Worm (Caenorhabditis elegans) whole organism, L4 larva: ENCODE measurements around the gene F16G10.11.

Experiments used
- T20F7.1 ChIP-seq: fragments of 200-800 bp; sonication (Bioruptor generic); optimal IDR thresholded peaks from 2 replicates; lab custom pipeline; 2018; ENCODE audit warnings: mild to moderate bottlenecking, missing genetic modification characterization, missing compliant biosample characterization
- Y75B8A.6 ChIP-seq: fragments of 200-800 bp; sonication (Bioruptor generic); IDR thresholded peaks from 2 replicates; pipeline ENCODE4 v1.3.6; 2022; ENCODE audit warnings: missing genetic modification reagents, missing genetic modification characterization, missing compliant biosample characterization
- ZK337.2 ChIP-seq: fragments of 200-800 bp; sonication (Bioruptor generic); IDR thresholded peaks from 2 replicates; pipeline ENCODE4 v1.3.6; 2022; ENCODE audit warnings: missing genetic modification reagents, missing genetic modification characterization, missing compliant biosample characterization
- arid-1 ChIP-seq: fragments of 200-800 bp; sonication (Bioruptor generic); conservative IDR thresholded peaks from 2 replicates; pipeline ENCODE4 v1.3.6; 2022; ENCODE audit warnings: missing genetic modification reagents, missing genetic modification characterization, missing compliant biosample characterization
- attf-4 ChIP-seq: sonication (generic microtip); optimal IDR thresholded peaks from 3 replicates; lab custom pipeline; 2017; ENCODE audit warnings: missing biosample characterization, missing genetic modification characterization
- ceh-62 ChIP-seq: sonication (generic microtip); optimal IDR thresholded peaks from 2 replicates; lab custom pipeline; 2017; ENCODE audit warnings: missing biosample characterization, missing genetic modification characterization
- ceh-82 ChIP-seq: sonication (generic microtip); optimal IDR thresholded peaks from 2 replicates; lab custom pipeline; 2017; ENCODE audit warnings: missing biosample characterization, missing genetic modification characterization
- ctbp-1 ChIP-seq: fragments of 200-800 bp; sonication (Bioruptor generic); IDR thresholded peaks from 2 replicates; pipeline ENCODE4 v1.3.6; 2022; ENCODE audit warnings: missing genetic modification reagents, missing genetic modification characterization, missing compliant biosample characterization
- daf-16 ChIP-seq, 3 experiments: sonication (generic microtip); optimal IDR thresholded peaks; 2 replicates each; lab custom pipeline; 2016 to 2017; ENCODE audit warnings: missing genetic modification characterization in 3 of 3, missing genetic modification reagents in 3 of 3, mild to moderate bottlenecking in 2 of 3, missing compliant biosample characterization in 2 of 3, missing biosample characterization in 1 of 3, moderate library complexity in 1 of 3
- daf-19 ChIP-seq: fragments of 200-800 bp; sonication (Bioruptor generic); conservative IDR thresholded peaks from 2 replicates; pipeline ENCODE4 v1.3.6; 2022; ENCODE audit warnings: missing genetic modification characterization, missing compliant biosample characterization
- daf-8 ChIP-seq: fragments of 200-800 bp; sonication (Bioruptor generic); IDR thresholded peaks from 2 replicates; pipeline ENCODE4 v1.3.6; 2022; ENCODE audit warnings: missing genetic modification characterization, missing compliant biosample characterization
- dmd-6 ChIP-seq: fragments of 200-800 bp; sonication (Bioruptor generic); IDR thresholded peaks from 2 replicates; pipeline ENCODE4 v1.3.6; 2022; ENCODE audit warnings: missing genetic modification reagents, missing genetic modification characterization, missing compliant biosample characterization
- dve-1 ChIP-seq: sonication (generic microtip); optimal IDR thresholded peaks from 2 replicates; lab custom pipeline; 2017; ENCODE audit warnings: antibody characterized with exemption, mild to moderate bottlenecking, missing genetic modification characterization, missing compliant biosample characterization; ENCODE audit not compliant: insufficient read depth
- gei-8 ChIP-seq: fragments of 200-800 bp; sonication (Bioruptor generic); optimal IDR thresholded peaks from 2 replicates; lab custom pipeline; 2018; ENCODE audit warnings: mild to moderate bottlenecking, missing genetic modification characterization, missing compliant biosample characterization
- hlh-11 ChIP-seq: fragments of 200-800 bp; sonication (Bioruptor generic); optimal IDR thresholded peaks from 2 replicates; lab custom pipeline; 2018; ENCODE audit warnings: mild to moderate bottlenecking, missing genetic modification characterization, missing compliant biosample characterization
- hlh-30 ChIP-seq: sonication (generic microtip); optimal IDR thresholded peaks from 2 replicates; lab custom pipeline; 2017; ENCODE audit warnings: antibody characterized with exemption, mild to moderate bottlenecking, missing genetic modification characterization, missing compliant biosample characterization; ENCODE audit not compliant: insufficient read depth
- lir-3 ChIP-seq: sonication (generic microtip); optimal IDR thresholded peaks from 2 replicates; lab custom pipeline; 2016; ENCODE audit warnings: mild to moderate bottlenecking, missing genetic modification characterization, missing compliant biosample characterization
- lsy-2 ChIP-seq, 2 experiments: fragments of 150-350 bp in 1 of 2; sonication (generic microtip) in 1 of 2; optimal IDR thresholded peaks; 2 replicates each; lab custom pipeline; 2014 to 2017; ENCODE audit warnings: missing biosample characterization in 2 of 2, missing genetic modification characterization in 2 of 2
- mep-1 ChIP-seq: fragments of 150-350 bp; sonication (generic microtip); optimal IDR thresholded peaks from 3 replicates; lab custom pipeline; 2014; ENCODE audit warnings: missing biosample characterization, missing genetic modification characterization
- mes-2 ChIP-seq: sonication (generic microtip); optimal IDR thresholded peaks from 2 replicates; lab custom pipeline; 2016; ENCODE audit warnings: missing genotype, mild to moderate bottlenecking, missing genetic modification characterization, missing compliant biosample characterization; ENCODE audit not compliant: poor library complexity, severe bottlenecking
- mxl-2 ChIP-seq: fragments of 200-800 bp; sonication (Bioruptor generic); conservative IDR thresholded peaks from 2 replicates; pipeline ENCODE4 v1.3.6; 2022; ENCODE audit warnings: missing genetic modification reagents, missing genetic modification characterization, missing compliant biosample characterization
- nhr-11 ChIP-seq: fragments of 150-350 bp; optimal IDR thresholded peaks from 2 replicates; lab custom pipeline; 2014; ENCODE audit warnings: missing biosample characterization, missing genetic modification characterization
- nhr-25 ChIP-seq: sonication (generic microtip); optimal IDR thresholded peaks from 2 replicates; lab custom pipeline; 2017; ENCODE audit warnings: missing genetic modification characterization, mild to moderate bottlenecking, missing compliant biosample characterization, antibody characterized with exemption, moderate library complexity, borderline replicate concordance; ENCODE audit not compliant: insufficient read depth
- nhr-42 ChIP-seq: fragments of 200-800 bp; sonication (Bioruptor generic); IDR thresholded peaks from 2 replicates; pipeline ENCODE4 v1.3.6; 2022; ENCODE audit warnings: missing genetic modification characterization, missing compliant biosample characterization
- nhr-76 ChIP-seq: fragments of 150-350 bp; optimal IDR thresholded peaks from 2 replicates; lab custom pipeline; 2014; ENCODE audit warnings: missing biosample characterization, missing genetic modification characterization
- nhr-77 ChIP-seq: fragments of 150-350 bp; optimal IDR thresholded peaks from 2 replicates; lab custom pipeline; 2014; ENCODE audit warnings: missing biosample characterization, missing genetic modification characterization
- php-3 ChIP-seq: fragments of 200-800 bp; sonication (Bioruptor generic); IDR thresholded peaks from 2 replicates; pipeline ENCODE4 v1.3.6; 2022; ENCODE audit warnings: missing genetic modification reagents, missing genetic modification characterization, missing compliant biosample characterization
- spr-1 ChIP-seq: sonication (generic microtip); optimal IDR thresholded peaks from 2 replicates; lab custom pipeline; 2016; ENCODE audit warnings: mild to moderate bottlenecking, missing genetic modification characterization, missing compliant biosample characterization
- tag-97 ChIP-seq: fragments of 200-800 bp; sonication (Bioruptor generic); IDR thresholded peaks from 2 replicates; pipeline ENCODE4 v1.3.6; 2022; ENCODE audit warnings: missing genetic modification characterization, missing compliant biosample characterization
- tra-1 ChIP-seq: fragments of 200-800 bp; sonication (Bioruptor generic); IDR thresholded peaks from 2 replicates; pipeline ENCODE4 v1.3.6; 2022; ENCODE audit warnings: missing genetic modification reagents, missing genetic modification characterization, missing compliant biosample characterization
- zag-1 ChIP-seq: fragments of 150-350 bp; optimal IDR thresholded peaks from 2 replicates; lab custom pipeline; 2014; ENCODE audit warnings: missing biosample characterization, missing genetic modification characterization
- zip-11 ChIP-seq: fragments of 200-800 bp; sonication (Bioruptor generic); IDR thresholded peaks from 2 replicates; pipeline ENCODE4 v1.3.6; 2022; ENCODE audit warnings: missing genetic modification characterization, missing compliant biosample characterization
- ztf-11 ChIP-seq: fragments of 150-350 bp; optimal IDR thresholded peaks from 2 replicates; lab custom pipeline; 2014; ENCODE audit warnings: missing biosample characterization, missing genetic modification characterization

Gene F16G10.11

DNA sequence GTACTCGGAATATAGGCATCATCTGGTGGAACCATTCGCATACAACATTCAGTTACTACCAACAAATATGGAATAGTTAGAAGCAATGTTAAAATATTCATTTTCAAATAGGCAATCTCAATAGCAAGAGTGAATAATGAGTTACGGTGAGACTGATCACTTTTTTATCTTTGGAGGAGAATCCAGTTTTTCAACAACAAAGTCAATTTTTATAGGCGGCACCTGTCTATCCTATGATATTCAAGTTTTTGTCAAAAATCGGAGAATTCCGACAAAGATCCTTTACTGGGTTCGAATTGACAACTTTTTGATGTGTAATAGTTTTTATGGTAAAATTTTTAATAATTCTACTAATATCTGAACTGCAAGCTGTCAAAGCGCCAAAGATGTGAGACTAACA is at the start of gene F16G10.11:
TSS of gene F16G10.11 (minus strand) at position 101 of the 400 bp plus-strand sequence.
- TF ChIP-seq daf-16 (GFP tag; optimal IDR thresholded peaks at IDR 0.05; lab: Kevin White, UChicago) (no peak), daf-16 (tag; optimal IDR thresholded peaks at IDR 0.05; lab: Kevin White, UChicago) (no peak), nhr-77 (tag; lab: Kevin White, UChicago) (no peak), arid-1 (no peak), hlh-30 (no peak), mxl-2 (no peak)

DNA sequence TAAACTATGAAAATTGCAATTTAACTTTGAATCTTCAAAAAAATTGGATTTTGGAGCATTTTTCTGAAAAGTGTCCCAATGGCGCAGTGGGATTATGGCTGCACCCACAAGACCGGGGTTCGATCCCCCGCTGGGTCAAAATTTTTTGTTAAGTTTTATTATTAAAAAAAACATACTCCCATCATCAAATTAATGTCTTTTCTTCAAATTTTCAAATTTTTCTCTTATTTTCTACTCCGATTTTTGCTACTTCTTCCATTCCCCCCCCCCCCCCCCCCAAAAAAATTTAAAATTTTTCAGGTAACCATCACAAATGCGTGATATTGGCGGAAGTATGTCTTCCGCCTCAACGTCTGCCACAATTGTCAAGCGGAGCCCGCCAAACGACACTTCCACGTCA is 49.3 kb upstream of the F16G10.11 start, which contains the start of gene vab-19:
TSS of gene vab-19 (plus strand) at position 301 of the 400 bp plus-strand sequence.
- no peak for TF ChIP-seq Y75B8A.6 (GFP tag; lab: Robert Waterston, UW)
- no peak for TF ChIP-seq daf-19
- TF ChIP-seq php-3 (GFP tag; lab: Robert Waterston, UW): no peak
- no peak for TF ChIP-seq daf-8 (GFP tag; lab: Robert Waterston, UW)
- TF ChIP-seq ceh-82 (tag; lab: Kevin White, UChicago): no peak
- no peak for TF ChIP-seq nhr-42
- TF ChIP-seq hlh-11 (tag; lab: Kevin White, UChicago): no peak
- TF ChIP-seq ZK337.2 (GFP tag; lab: Robert Waterston, UW): no peak
- no peak for TF ChIP-seq zag-1 (tag; lab: Kevin White, UChicago)
- TF ChIP-seq nhr-76 (tag; lab: Kevin White, UChicago): no peak
- no peak for TF ChIP-seq nhr-25 (tag; lab: Kevin White, UChicago)
- TF ChIP-seq zip-11 (GFP tag; lab: Robert Waterston, UW): no peak

ce11 chrII:2442243-2442642 is 48.5 kb upstream of the F16G10.11 start:
- peak in 1 of 2 experiments; percentile 10 for TF ChIP-seq lsy-2 (tag; optimal IDR thresholded peaks at IDR 0.05; lab: Kevin White, UChicago)
- TF ChIP-seq daf-16 (GFP tag; optimal IDR thresholded peaks at IDR 0.05; lab: Kevin White, UChicago): no peak
- TF ChIP-seq daf-16 (tag; optimal IDR thresholded peaks at IDR 0.05; lab: Kevin White, UChicago): peak; percentile 26
- peak; percentile 42 for TF ChIP-seq hlh-11 (tag; lab: Kevin White, UChicago)
- no peak for TF ChIP-seq ztf-11 (tag; lab: Kevin White, UChicago)
- peak; percentile 33 for TF ChIP-seq dve-1 (tag; lab: Kevin White, UChicago)
- peak; percentile 42 for TF ChIP-seq mep-1
- peak; percentile 20 for TF ChIP-seq hlh-30
- TF ChIP-seq mes-2 (tag; lab: Kevin White, UChicago): peak; percentile 46
- TF ChIP-seq dmd-6 (GFP tag; lab: Robert Waterston, UW): peak; percentile 26; the same call in 1 of the 2 replicates
- TF ChIP-seq ceh-62 (tag; lab: Kevin White, UChicago): no peak

DNA sequence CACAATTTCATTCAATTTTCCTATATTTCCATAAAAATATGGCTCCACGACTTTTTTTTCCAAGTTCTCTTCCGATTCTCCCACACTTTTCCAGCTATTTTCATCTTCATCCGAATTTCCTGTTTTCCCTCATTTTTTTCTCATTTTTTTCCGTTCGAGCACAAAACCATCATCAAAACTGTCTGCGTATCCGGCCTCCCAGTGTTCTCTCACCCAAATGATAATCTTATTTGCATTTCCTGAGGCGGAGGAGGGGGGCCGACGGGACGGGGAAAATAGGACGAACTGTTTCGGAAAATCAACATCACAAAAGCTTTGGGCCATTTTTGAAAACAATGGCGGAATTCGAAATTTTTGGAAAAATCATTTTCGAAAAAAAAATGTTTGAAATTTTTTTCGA is 46.6 kb upstream of the F16G10.11 start:
- TF ChIP-seq nhr-11 (tag; lab: Kevin White, UChicago) (no peak), ceh-82 (tag; lab: Kevin White, UChicago) (no peak), T20F7.1 (GFP tag; lab: Kevin White, UChicago) (no peak), ctbp-1 (GFP tag; lab: Robert Waterston, UW) (no peak), spr-1 (tag; lab: Kevin White, UChicago) (no peak), lsy-2 (tag; optimal IDR thresholded peaks at IDR 0.05; lab: Kevin White, UChicago) (no peak), gei-8 (GFP tag; lab: Kevin White, UChicago) (no peak), tag-97 (GFP tag; lab: Robert Waterston, UW) (no peak), tra-1 (no peak), attf-4 (tag; lab: Kevin White, UChicago) (no peak), daf-16 (GFP tag; optimal IDR thresholded peaks at IDR 0.05; lab: Kevin White, UChicago) (no peak), daf-16 (tag; optimal IDR thresholded peaks at IDR 0.05; lab: Kevin White, UChicago) (no peak), lir-3 (tag; lab: Kevin White, UChicago) (no peak)
- TF ChIP-seq, all 104 proteins: peak for 0
